Worm (Caenorhabditis elegans): ENCODE data around the gene kvs-1.

kvs-1 gene

ce11 chrX:7715463-7715862 is 8.5 kb upstream of the kvs-1 start (continued):
- TF ChIP-seq pax-3 (tag; optimal IDR thresholded peaks at IDR 0.05): no peak
- TF ChIP-seq rnt-1 (tag; optimal IDR thresholded peaks at IDR 0.05): peak; percentile 68
- TF ChIP-seq nhr-76 (tag; optimal IDR thresholded peaks at IDR 0.05): no peak
- no peak for TF ChIP-seq ama-1 (optimal IDR thresholded peaks at IDR 0.05)
- no peak for TF ChIP-seq lir-3 (tag; optimal IDR thresholded peaks at IDR 0.05; ENCODE audit: poor library complexity)
- TF ChIP-seq dsc-1 (tag; optimal IDR thresholded peaks at IDR 0.05): peak; percentile 17
- TF ChIP-seq grh-1 (GFP tag; IDR thresholded peaks at IDR 0.05): no peak
- no peak for TF ChIP-seq unc-86 (tag; optimal IDR thresholded peaks at IDR 0.05)
- TF ChIP-seq ceh-63 (GFP tag; optimal IDR thresholded peaks at IDR 0.05): no peak
- no peak for TF ChIP-seq aha-1 (tag; optimal IDR thresholded peaks at IDR 0.05)
- no peak for TF ChIP-seq mab-9 (GFP tag; IDR thresholded peaks at IDR 0.05)
- TF ChIP-seq lin-15B (tag; optimal IDR thresholded peaks at IDR 0.05): no peak
- no peak for TF ChIP-seq unc-30 (tag; optimal IDR thresholded peaks at IDR 0.05)
- peak; percentile 32 for TF ChIP-seq snu-23 (GFP tag; optimal IDR thresholded peaks at IDR 0.05)
- TF ChIP-seq zip-4 (GFP tag; optimal IDR thresholded peaks at IDR 0.05): no peak
- no peak for TF ChIP-seq pqm-1 (tag; optimal IDR thresholded peaks at IDR 0.05)
- peak; percentile 52 for TF ChIP-seq nhr-19 (GFP tag; conservative IDR thresholded peaks at IDR 0.05)
- TF ChIP-seq Y116A8C.19 (tag; optimal IDR thresholded peaks at IDR 0.05; ENCODE audit: borderline replicate concordance): no peak
- no peak for TF ChIP-seq sox-4 (tag; optimal IDR thresholded peaks at IDR 0.05)
- no peak for TF ChIP-seq nhr-11 (tag; optimal IDR thresholded peaks at IDR 0.05)

DNA sequence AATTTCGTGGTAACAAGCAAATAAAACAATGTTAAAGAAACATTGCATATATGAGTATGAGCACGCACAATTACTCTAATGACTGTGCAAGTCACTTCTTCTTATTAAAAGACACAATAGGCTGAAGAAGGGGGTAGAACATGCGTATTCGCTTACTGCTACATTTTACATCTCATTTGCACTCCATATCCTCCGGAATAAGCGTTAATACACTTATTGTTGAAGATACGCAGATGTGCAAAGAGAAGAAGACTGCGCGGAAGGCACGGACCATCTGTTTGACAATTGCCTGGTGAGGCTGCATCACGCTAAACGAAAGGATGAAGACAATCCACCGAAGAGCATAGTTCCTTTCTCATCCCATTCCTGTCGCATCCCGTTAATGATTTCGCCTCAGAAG is 6.0 kb upstream of the kvs-1 start:
- TF ChIP-seq lin-14 (GFP tag; optimal IDR thresholded peaks at IDR 0.05) (peak; percentile 37), tlp-1 (tag; optimal IDR thresholded peaks at IDR 0.05) (no peak)

ce11 chrX:7710643-7711042 is 3.7 kb upstream of the kvs-1 start, which contains the start of gene K09F5.4:
K09F5.4 (minus strand) TSS chrX:7710743.
- TF ChIP-seq lin-13 (GFP tag; optimal IDR thresholded peaks at IDR 0.05) (no peak), ztf-11 (tag; optimal IDR thresholded peaks at IDR 0.05) (no peak), egl-27 (tag; optimal IDR thresholded peaks at IDR 0.05) (no peak), mef-2 (tag; optimal IDR thresholded peaks at IDR 0.05) (no peak), sup-37 (GFP tag; optimal IDR thresholded peaks at IDR 0.05) (no peak), nhr-12 (tag; optimal IDR thresholded peaks at IDR 0.05) (no peak), mdl-1 (tag; optimal IDR thresholded peaks at IDR 0.05) (no peak), mab-9 (GFP tag; IDR thresholded peaks at IDR 0.05) (no peak), efl-3 (GFP tag; optimal IDR thresholded peaks at IDR 0.05) (no peak), nhr-237 (tag; optimal IDR thresholded peaks at IDR 0.05) (no peak), nhr-71 (tag; optimal IDR thresholded peaks at IDR 0.05) (no peak), lin-15B (tag; optimal IDR thresholded peaks at IDR 0.05) (no peak), nhr-84 (tag; optimal IDR thresholded peaks at IDR 0.05) (no peak), efl-1 (optimal IDR thresholded peaks at IDR 0.05) (no peak), efl-1 (GFP tag; optimal IDR thresholded peaks at IDR 0.05 in 1 of 2) (no peak), lsy-2 (tag; optimal IDR thresholded peaks at IDR 0.05) (no peak), sptf-1 (tag; optimal IDR thresholded peaks at IDR 0.05) (no peak)

DNA sequence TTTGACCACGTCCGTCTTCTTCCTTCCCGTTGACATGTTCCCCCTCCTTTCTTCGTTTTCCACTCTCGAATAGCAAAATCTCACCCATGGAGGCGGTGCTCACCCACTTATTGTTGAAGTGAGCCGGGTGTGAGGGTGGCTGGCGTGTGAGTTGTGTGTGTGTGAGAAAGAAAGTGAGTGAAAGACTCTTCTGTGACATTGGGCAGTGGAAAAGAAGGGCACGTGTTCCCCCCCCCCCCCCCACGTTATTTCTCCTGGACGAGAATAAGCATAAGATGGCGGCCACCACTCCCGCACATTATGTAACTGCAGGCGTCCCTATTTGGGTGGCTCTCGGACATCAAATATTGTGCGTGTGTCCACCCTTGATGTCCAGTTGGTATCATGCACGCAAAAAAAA is 3.3 kb upstream of the kvs-1 start:
- TF ChIP-seq mab-9 (GFP tag; IDR thresholded peaks at IDR 0.05): 0 out of 2 replicates have a peak, but pooled peaks have one; percentile 30
- TF ChIP-seq snu-23 (GFP tag; optimal IDR thresholded peaks at IDR 0.05): no peak
- peak; percentile 44 for TF ChIP-seq fkh-8 (tag; optimal IDR thresholded peaks at IDR 0.05)
- TF ChIP-seq lin-14 (GFP tag; optimal IDR thresholded peaks at IDR 0.05): peak; percentile 57

Data from whole organism, L1 larva.